Worm (Caenorhabditis elegans): ENCODE measurements around the gene F13D12.10.

The F13D12.10 gene

DNA sequence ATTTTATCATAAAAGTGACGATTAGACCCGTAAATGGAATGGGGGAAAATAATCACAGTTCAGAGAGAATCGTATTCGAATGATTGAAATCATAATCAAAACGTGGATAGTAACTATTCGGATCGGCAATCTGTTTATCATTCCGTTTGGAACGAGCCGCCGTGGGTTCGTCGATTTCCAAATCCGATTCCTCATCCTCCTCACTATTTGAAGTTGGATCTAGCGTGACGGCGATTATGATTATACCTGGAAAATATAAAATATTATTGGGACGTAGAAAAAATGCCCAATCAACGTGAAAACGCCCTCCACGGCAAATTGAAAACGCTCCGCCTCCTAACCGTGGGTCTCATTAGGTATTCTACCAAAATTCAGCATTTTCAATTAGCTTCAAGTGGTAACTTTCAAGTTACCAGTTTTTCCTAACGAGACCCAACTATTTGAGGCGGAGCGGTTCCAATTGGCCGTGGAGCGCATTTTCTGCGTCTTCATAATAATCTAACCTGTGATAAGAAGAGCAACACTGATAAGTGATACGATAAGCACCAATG lies 17.6 kb downstream of the F13D12.10 start (continued):
- TF ChIP-seq nhr-25 (tag; optimal IDR thresholded peaks at IDR 0.05; ENCODE audit: borderline replicate concordance, insufficient read depth) (no peak), lin-29 (GFP tag; IDR thresholded peaks at IDR 0.05) (no peak), nhr-11 (tag; optimal IDR thresholded peaks at IDR 0.05) (no peak), lim-7 (GFP tag; IDR thresholded peaks at IDR 0.05) (no peak), unc-62 (GFP tag; optimal IDR thresholded peaks at IDR 0.05 in 1 of 2) (no peak), unc-62 (tag; optimal IDR thresholded peaks at IDR 0.05) (no peak), cey-2 (tag; optimal IDR thresholded peaks at IDR 0.05; ENCODE audit: borderline replicate concordance, insufficient read depth) (no peak), ceh-32 (tag; optimal IDR thresholded peaks at IDR 0.05; ENCODE audit: poor library complexity) (no peak), Y105C5A.15 (GFP tag; IDR thresholded peaks at IDR 0.05) (no peak), pha-4 (GFP tag; IDR thresholded peaks at IDR 0.05) (0 out of 2 replicates have a peak, but pooled peaks have one; percentile 29), pha-4 (tag; optimal IDR thresholded peaks at IDR 0.05) (no peak), ceh-44 (GFP tag; IDR thresholded peaks at IDR 0.05) (no peak), duxl-1 (tag; optimal IDR thresholded peaks at IDR 0.05; ENCODE audit: poor library complexity) (peak; percentile 69), unc-39 (tag; optimal IDR thresholded peaks at IDR 0.05) (no peak), dmd-6 (GFP tag; IDR thresholded peaks at IDR 0.05) (peak; percentile 35), nhr-111 (GFP tag; optimal IDR thresholded peaks at IDR 0.05) (no peak), nhr-10 (tag; optimal IDR thresholded peaks at IDR 0.05) (no peak), aha-1 (tag) (peak; percentile 81), lir-3 (tag; optimal IDR thresholded peaks at IDR 0.05) (no peak), F49E8.2 (tag; optimal IDR thresholded peaks at IDR 0.05; ENCODE audit: borderline replicate concordance) (no peak), nhr-6 (tag; optimal IDR thresholded peaks at IDR 0.05) (no peak), Y75B8A.6 (GFP tag; IDR thresholded peaks at IDR 0.05) (no peak), dmd-8 (GFP tag; IDR thresholded peaks at IDR 0.05) (no peak), zip-2 (tag; optimal IDR thresholded peaks at IDR 0.05) (no peak), ztf-7 (tag; optimal IDR thresholded peaks at IDR 0.05) (no peak), nhr-102 (tag; optimal IDR thresholded peaks at IDR 0.05) (peak; percentile 67), F10B5.3 (tag; optimal IDR thresholded peaks at IDR 0.05) (no peak), sdz-12 (GFP tag; optimal IDR thresholded peaks at IDR 0.05) (no peak), rbr-2 (tag; optimal IDR thresholded peaks at IDR 0.05) (peak; percentile 21), lin-38 (GFP tag; IDR thresholded peaks at IDR 0.05) (peak; percentile 65), ZK337.2 (GFP tag; IDR thresholded peaks at IDR 0.05) (no peak), ztf-11 (tag; optimal IDR thresholded peaks at IDR 0.05) (no peak), daf-8 (GFP tag; IDR thresholded peaks at IDR 0.05) (no peak), dmd-9 (GFP tag; IDR thresholded peaks at IDR 0.05) (no peak; the same call in 1 of the 2 replicates), aly-2 (tag; optimal IDR thresholded peaks at IDR 0.05) (no peak), attf-4 (tag; optimal IDR thresholded peaks at IDR 0.05) (no peak), F37D6.2 (tag; optimal IDR thresholded peaks at IDR 0.05) (no peak), F26F4.8 (GFP tag; conservative IDR thresholded peaks at IDR 0.05) (no peak), daf-12 (tag; optimal IDR thresholded peaks at IDR 0.05) (no peak), php-3 (GFP tag; IDR thresholded peaks at IDR 0.05) (no peak), mes-2 (tag; optimal IDR thresholded peaks at IDR 0.05; ENCODE audit: poor library complexity, severe bottlenecking) (peak; percentile 11), mxl-3 (GFP tag; optimal IDR thresholded peaks at IDR 0.05) (no peak), dpl-1 (GFP tag; optimal IDR thresholded peaks at IDR 0.05) (no peak), egl-43 (GFP tag; IDR thresholded peaks at IDR 0.05) (no peak), hlh-30 (tag; optimal IDR thresholded peaks at IDR 0.05; ENCODE audit: insufficient read depth) (no peak), F44E2.7 (GFP tag; IDR thresholded peaks at IDR 0.05) (no peak), ceh-20 (GFP tag; IDR thresholded peaks at IDR 0.05) (no peak), Y5F2A.4 (GFP tag; optimal IDR thresholded peaks at IDR 0.05) (no peak), daf-19 (GFP tag; conservative IDR thresholded peaks at IDR 0.05) (no peak), jun-1 (tag; optimal IDR thresholded peaks at IDR 0.05) (no peak), tra-1 (GFP tag; IDR thresholded peaks at IDR 0.05) (0 out of 2 replicates have a peak, but pooled peaks have one; percentile 13)
